1 fruit fly cellular context compared by ENCODE assay signal in the genomic region with DNA sequence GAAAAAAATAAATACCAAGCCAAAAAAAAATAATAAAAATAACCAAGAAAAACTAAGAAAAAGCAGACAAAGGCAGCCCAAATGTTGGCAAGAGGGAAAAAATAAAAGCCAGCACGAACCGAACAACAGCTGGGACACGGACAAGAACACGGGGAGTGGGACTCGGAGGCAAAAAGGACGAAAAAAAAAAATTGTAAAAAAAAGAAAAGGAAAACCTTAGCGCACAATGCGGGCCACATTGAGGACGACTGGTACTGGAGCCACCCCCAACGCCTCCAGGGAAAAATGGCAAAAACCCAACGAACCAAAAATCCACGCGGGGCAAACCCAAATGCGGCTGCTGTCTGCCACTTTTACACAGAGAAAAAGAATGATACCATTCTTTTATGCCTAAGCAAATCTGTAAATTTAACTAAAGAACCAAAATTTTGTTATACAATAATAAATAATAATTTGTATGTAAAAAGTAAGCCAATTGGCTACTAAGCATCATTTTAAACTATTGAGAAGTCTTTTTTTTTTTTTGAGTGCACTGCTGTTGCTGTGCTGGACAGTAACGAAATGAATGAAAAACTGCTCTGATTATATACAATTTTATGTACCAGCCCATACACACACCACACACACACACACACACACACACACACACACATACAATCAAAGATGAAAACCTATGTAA.
TF ChIP-seq lines count a peak whose summit lies in the region.

No protein-coding gene starts in this region.

TF ChIP-seq in whole organism, embryonic, 481 proteins besides CTCF, POLR2A, EP300 and RAD21 (continued from another document):
- TF ChIP-seq CG12104 (GFP tag; optimal IDR thresholded peaks at IDR 0.05; lab: Kevin White, UChicago) = peak; percentile 72
- TF ChIP-seq Six4 (GFP tag; optimal IDR thresholded peaks at IDR 0.05; lab: Kevin White, UChicago) = peak; percentile 24
- TF ChIP-seq zfh2 (GFP tag; optimal IDR thresholded peaks at IDR 0.05; lab: Kevin White, UChicago) = no peak
- peak; percentile 60 for TF ChIP-seq D19B (GFP tag; optimal IDR thresholded peaks at IDR 0.05; lab: Kevin White, UChicago)
- TF ChIP-seq CG4328 (GFP tag; optimal IDR thresholded peaks at IDR 0.05; lab: Kevin White, UChicago) = peak; percentile 63
- TF ChIP-seq vvl (GFP tag; IDR thresholded peaks at IDR 0.05; lab: Robert Waterston, UW) = peak; percentile 90
- TF ChIP-seq CG17328 (GFP tag; IDR thresholded peaks at IDR 0.05; lab: Robert Waterston, UW) = peak; percentile 59
- TF ChIP-seq CG17385 (GFP tag; optimal IDR thresholded peaks at IDR 0.05; lab: Kevin White, UChicago) = peak; percentile 51
- TF ChIP-seq stwl (tag; optimal IDR thresholded peaks at IDR 0.05; lab: Kevin White, UChicago) = no peak
- TF ChIP-seq CG11456 (GFP tag; IDR thresholded peaks at IDR 0.05; lab: Robert Waterston, UW) = peak; percentile 79
- peak; percentile 81 for TF ChIP-seq CG6689 (GFP tag; IDR thresholded peaks at IDR 0.05; lab: Robert Waterston, UW)
- peak; percentile 41 for TF ChIP-seq odd (GFP tag; optimal IDR thresholded peaks at IDR 0.05; lab: Kevin White, UChicago)
- TF ChIP-seq CG12659 (GFP tag; optimal IDR thresholded peaks at IDR 0.05; lab: Kevin White, UChicago) = peak; percentile 52
- TF ChIP-seq ranshi (GFP tag; IDR thresholded peaks at IDR 0.05; lab: Robert Waterston, UW) = peak; percentile 76
- TF ChIP-seq CG13775 (GFP tag; optimal IDR thresholded peaks at IDR 0.05; lab: Kevin White, UChicago) = peak; percentile 42
- TF ChIP-seq Mrtf (GFP tag; IDR thresholded peaks at IDR 0.05; lab: Robert Waterston, UW) = peak; percentile 65; the same call in 1 of the 3 replicates
- TF ChIP-seq Dip3 (GFP tag; optimal IDR thresholded peaks at IDR 0.05; lab: Kevin White, UChicago) = peak; percentile 46
- no peak for TF ChIP-seq twi (tag; optimal IDR thresholded peaks at IDR 0.05; lab: Kevin White, UChicago)
- peak; percentile 93 for TF ChIP-seq CG2678 (tag; optimal IDR thresholded peaks at IDR 0.05; lab: Kevin White, UChicago)
- TF ChIP-seq Xrp1 (GFP tag; IDR thresholded peaks at IDR 0.05; lab: Robert Waterston, UW) = peak; percentile 73
- peak; percentile 27 for TF ChIP-seq CrebB (tag; optimal IDR thresholded peaks at IDR 0.05; lab: Kevin White, UChicago)
- peak; percentile 2 for TF ChIP-seq CG8388 (GFP tag; optimal IDR thresholded peaks at IDR 0.05; lab: Kevin White, UChicago)
- peak; percentile 68 for TF ChIP-seq PHDP (tag; optimal IDR thresholded peaks at IDR 0.05; lab: Kevin White, UChicago)
- TF ChIP-seq Sox100B (GFP tag; optimal IDR thresholded peaks at IDR 0.05; lab: Kevin White, UChicago) = peak; percentile 55
- peak; percentile 80 for TF ChIP-seq CG6683 (GFP tag; optimal IDR thresholded peaks at IDR 0.05; lab: Kevin White, UChicago)
- peak; percentile 10 for TF ChIP-seq grn (GFP tag; optimal IDR thresholded peaks at IDR 0.05; lab: Kevin White, UChicago)
- TF ChIP-seq CG6854 (GFP tag; optimal IDR thresholded peaks at IDR 0.05; lab: Kevin White, UChicago) = peak; percentile 52
- peak; percentile 58 for TF ChIP-seq Xbp1 (GFP tag; optimal IDR thresholded peaks at IDR 0.05; lab: Kevin White, UChicago)
- peak; percentile 79 for TF ChIP-seq dmrt99B (tag; optimal IDR thresholded peaks at IDR 0.05; lab: Kevin White, UChicago)
- peak; percentile 89 for TF ChIP-seq Atf6 (GFP tag; IDR thresholded peaks at IDR 0.05; lab: Robert Waterston, UW)
- TF ChIP-seq peb (GFP tag; IDR thresholded peaks at IDR 0.05; lab: Robert Waterston, UW) = peak; percentile 20; the same call in 1 of the 2 replicates
- TF ChIP-seq ATbp (GFP tag; optimal IDR thresholded peaks at IDR 0.05; lab: Kevin White, UChicago) = peak; percentile 41
- peak; percentile 37 for TF ChIP-seq CG10267 (tag; optimal IDR thresholded peaks at IDR 0.05; lab: Kevin White, UChicago)
- peak; percentile 55 for TF ChIP-seq kah (GFP tag; optimal IDR thresholded peaks at IDR 0.05; lab: Kevin White, UChicago)
- TF ChIP-seq nau (GFP tag; optimal IDR thresholded peaks at IDR 0.05; lab: Kevin White, UChicago) = peak; percentile 55
- peak; percentile 66 for TF ChIP-seq CG5180 (GFP tag; optimal IDR thresholded peaks at IDR 0.05; lab: Kevin White, UChicago)
- peak; percentile 69; the same call in 1 of the 2 replicates for TF ChIP-seq CG32772 (GFP tag; IDR thresholded peaks at IDR 0.05; lab: Robert Waterston, UW)
- peak; percentile 75 for TF ChIP-seq grau (tag; optimal IDR thresholded peaks at IDR 0.05; lab: Kevin White, UChicago)
- TF ChIP-seq org-1 (GFP tag; optimal IDR thresholded peaks at IDR 0.05; lab: Kevin White, UChicago) = peak; percentile 52
- no peak for TF ChIP-seq HLHmδ (GFP tag; optimal IDR thresholded peaks at IDR 0.05; lab: Kevin White, UChicago)
- TF ChIP-seq Ravus (GFP tag; IDR thresholded peaks at IDR 0.05; lab: Robert Waterston, UW) = peak; percentile 67
- TF ChIP-seq CG11085 (GFP tag; IDR thresholded peaks at IDR 0.05; lab: Robert Waterston, UW) = peak; percentile 81
- TF ChIP-seq Mad (GFP tag; optimal IDR thresholded peaks at IDR 0.05; lab: Kevin White, UChicago) = peak; percentile 9
- TF ChIP-seq CG4730 (GFP tag; IDR thresholded peaks at IDR 0.05; lab: Robert Waterston, UW) = peak; percentile 73
- TF ChIP-seq CG3065 (GFP tag; optimal IDR thresholded peaks at IDR 0.05; lab: Kevin White, UChicago) = no peak
- TF ChIP-seq CG11695 (GFP tag; IDR thresholded peaks at IDR 0.05; lab: Robert Waterston, UW) = peak; percentile 66
- TF ChIP-seq sob (GFP tag; IDR thresholded peaks at IDR 0.05; lab: Robert Waterston, UW) = peak; percentile 71
- TF ChIP-seq CG34422 (GFP tag; IDR thresholded peaks at IDR 0.05; lab: Robert Waterston, UW) = peak; percentile 73
- peak; percentile 57; the same call in 2 of the 4 replicates for TF ChIP-seq Gug (GFP tag; IDR thresholded peaks at IDR 0.05; lab: Robert Waterston, UW)
- TF ChIP-seq CG8290 (GFP tag; optimal IDR thresholded peaks at IDR 0.05; lab: Kevin White, UChicago) = no peak
- TF ChIP-seq CG8290 (tag; optimal IDR thresholded peaks at IDR 0.05; lab: Kevin White, UChicago) = peak in 1 of 2 experiments; percentile 39
- TF ChIP-seq CG1233 (GFP tag; optimal IDR thresholded peaks at IDR 0.05; lab: Kevin White, UChicago) = peak; percentile 74
- TF ChIP-seq row (GFP tag; IDR thresholded peaks at IDR 0.05; lab: Robert Waterston, UW) = peak; percentile 83
- peak; percentile 61 for TF ChIP-seq CG18619 (GFP tag; optimal IDR thresholded peaks at IDR 0.05; lab: Kevin White, UChicago)
- no peak for TF ChIP-seq CG4707 (GFP tag; optimal IDR thresholded peaks at IDR 0.05; lab: Kevin White, UChicago)
- peak; percentile 47; the same call in 2 of the 3 replicates for TF ChIP-seq zfh1 (GFP tag; IDR thresholded peaks at IDR 0.05; lab: Robert Waterston, UW)
- TF ChIP-seq CG18764 (GFP tag; optimal IDR thresholded peaks at IDR 0.05; lab: Kevin White, UChicago) = peak; percentile 35
- TF ChIP-seq Atf3 (GFP tag; optimal IDR thresholded peaks at IDR 0.05; lab: Kevin White, UChicago) = no peak
- TF ChIP-seq CG3838 (GFP tag; optimal IDR thresholded peaks at IDR 0.05; lab: Kevin White, UChicago) = no peak
- no peak for TF ChIP-seq MESR4 (GFP tag; optimal IDR thresholded peaks at IDR 0.05; lab: Kevin White, UChicago)
- no peak for TF ChIP-seq Myb (GFP tag; optimal IDR thresholded peaks at IDR 0.05; lab: Kevin White, UChicago)
- TF ChIP-seq CG4404 (GFP tag; IDR thresholded peaks at IDR 0.05; lab: Robert Waterston, UW) = peak; percentile 60
- TF ChIP-seq Sin3A (optimal IDR thresholded peaks at IDR 0.05; lab: Kevin White, UChicago) = no peak
- no peak for TF ChIP-seq vnd (GFP tag; IDR thresholded peaks at IDR 0.05; lab: Robert Waterston, UW; ENCODE audit: partially characterized antibody)
- no peak for TF ChIP-seq ftz-f1 (GFP tag; optimal IDR thresholded peaks at IDR 0.05; lab: Kevin White, UChicago)
- TF ChIP-seq CG3726 (GFP tag; IDR thresholded peaks at IDR 0.05; lab: Robert Waterston, UW) = peak; percentile 38; the same call in 1 of the 3 replicates
- TF ChIP-seq Dad (GFP tag; optimal IDR thresholded peaks at IDR 0.05; lab: Kevin White, UChicago) = no peak
TF ChIP-seq in whole organism, embryonic: peak in this region for 263.
